Fruit fly (Drosophila melanogaster) S2 (cell line): Measurements from ENCODE around the gene CG31016.

Experiments
- CG8478 ChIP-seq: fragments of >200 bp; optimal IDR thresholded peaks from 2 replicates; lab custom pipeline; 2018
- CTCF ChIP-seq, 2 experiments: fragments of >200 bp; optimal IDR thresholded peaks; 2 replicates each; lab custom pipeline; 2018

dm6 chr3R:30648851-30649250 is 42.9 kb downstream of the CG31016 start, which contains the start of gene CG34432:
- TF ChIP-seq CG8478 (lab: Kevin White, UChicago) (no peak), CTCF (optimal IDR thresholded peaks at IDR 0.05; lab: Kevin White, UChicago) (no peak)
